Worm (Caenorhabditis elegans): ENCODE data around the gene jmjd-2.

Gene jmjd-2

DNA sequence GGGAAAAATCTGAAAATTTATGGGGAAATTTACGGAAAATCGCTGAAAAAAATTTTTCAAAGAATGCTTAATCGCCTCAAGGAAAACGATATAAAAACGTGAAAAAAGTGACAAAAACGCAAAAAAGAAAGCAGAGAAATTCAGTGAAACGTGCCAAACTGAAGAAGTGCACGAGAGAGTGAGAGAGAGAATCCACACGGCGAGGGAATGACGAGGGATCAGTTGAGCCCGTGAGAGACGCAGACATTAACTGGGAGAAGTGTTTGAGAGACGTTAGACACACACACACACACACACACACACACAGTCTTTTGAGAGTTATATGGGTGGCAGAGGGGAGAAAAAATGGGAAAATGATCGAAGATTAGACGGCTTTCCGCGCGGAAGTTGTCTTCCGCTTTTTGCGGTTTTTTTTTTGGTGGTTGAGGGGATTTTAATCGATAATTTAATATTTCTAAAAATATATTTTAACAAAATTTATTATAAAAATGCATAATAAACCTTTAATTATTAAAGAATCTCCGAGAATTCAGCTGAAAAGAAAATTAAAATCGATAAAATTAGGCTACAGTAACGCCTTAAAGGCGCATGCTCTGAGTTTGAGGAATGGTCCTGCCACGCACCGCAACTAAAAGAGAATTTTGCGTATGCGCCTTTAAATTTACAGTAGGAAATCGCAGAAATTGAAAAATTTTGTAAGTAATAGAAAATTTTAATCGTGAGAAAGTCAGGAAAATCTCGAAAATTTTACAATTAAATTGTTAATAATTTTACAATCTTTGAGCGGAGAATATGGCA lies 1.3 kb upstream of the jmjd-2 start (continued):
- TF ChIP-seq nhr-84 (tag; optimal IDR thresholded peaks at IDR 0.05) (no peak), ztf-11 (tag; optimal IDR thresholded peaks at IDR 0.05) (no peak), fos-1 (tag; optimal IDR thresholded peaks at IDR 0.05) (peak; percentile 53), unc-62 (GFP tag; optimal IDR thresholded peaks at IDR 0.05) (no peak), unc-30 (tag; optimal IDR thresholded peaks at IDR 0.05) (no peak), lir-3 (tag; optimal IDR thresholded peaks at IDR 0.05; ENCODE audit: poor library complexity) (no peak), ceh-8 (GFP tag; optimal IDR thresholded peaks at IDR 0.05) (no peak), swsn-7 (tag; optimal IDR thresholded peaks at IDR 0.05) (peak; percentile 56), mab-9 (GFP tag; IDR thresholded peaks at IDR 0.05) (no peak), Y116A8C.19 (tag; optimal IDR thresholded peaks at IDR 0.05; ENCODE audit: borderline replicate concordance) (no peak), hpl-2 (GFP tag; optimal IDR thresholded peaks at IDR 0.05) (no peak), ama-1 (optimal IDR thresholded peaks at IDR 0.05) (no peak), ztf-4 (tag; optimal IDR thresholded peaks at IDR 0.05) (no peak), ets-5 (GFP tag; IDR thresholded peaks at IDR 0.05) (no peak), nhr-77 (tag; optimal IDR thresholded peaks at IDR 0.05) (peak; percentile 46), lsy-2 (tag; optimal IDR thresholded peaks at IDR 0.05) (peak; percentile 56 to 72), pag-3 (tag; optimal IDR thresholded peaks at IDR 0.05; ENCODE audit: borderline replicate concordance, insufficient read depth) (no peak), C04F5.9 (tag; optimal IDR thresholded peaks at IDR 0.05) (no peak), hlh-4 (tag; optimal IDR thresholded peaks at IDR 0.05) (no peak), mdl-1 (tag; optimal IDR thresholded peaks at IDR 0.05) (peak in 1 of 2 experiments; percentile 76), C34B4.2 (tag; optimal IDR thresholded peaks at IDR 0.05) (no peak), fkh-4 (tag; optimal IDR thresholded peaks at IDR 0.05; ENCODE audit: borderline replicate concordance) (no peak), aly-2 (tag; optimal IDR thresholded peaks at IDR 0.05) (no peak), lin-13 (GFP tag; optimal IDR thresholded peaks at IDR 0.05) (peak; percentile 7), snpc-4 (tag; optimal IDR thresholded peaks at IDR 0.05) (peak; percentile 50), fkh-8 (tag; optimal IDR thresholded peaks at IDR 0.05) (peak; percentile 58), dsc-1 (tag; optimal IDR thresholded peaks at IDR 0.05) (peak; percentile 29), efl-1 (optimal IDR thresholded peaks at IDR 0.05) (peak; percentile 80 to 91), efl-1 (GFP tag; optimal IDR thresholded peaks at IDR 0.05 in 1 of 2) (peak; percentile 66 to 96), tbx-2 (tag; optimal IDR thresholded peaks at IDR 0.05) (peak; percentile 53), unc-86 (tag; optimal IDR thresholded peaks at IDR 0.05) (peak; percentile 33), nhr-90 (tag; optimal IDR thresholded peaks at IDR 0.05; ENCODE audit: poor library complexity) (no peak), snu-23 (GFP tag; optimal IDR thresholded peaks at IDR 0.05) (peak; percentile 76), aha-1 (tag; optimal IDR thresholded peaks at IDR 0.05) (peak; percentile 53), alr-1 (tag; optimal IDR thresholded peaks at IDR 0.05; ENCODE audit: borderline replicate concordance) (no peak), grh-1 (GFP tag; IDR thresholded peaks at IDR 0.05) (no peak), sptf-1 (tag; optimal IDR thresholded peaks at IDR 0.05) (no peak), pqm-1 (tag; optimal IDR thresholded peaks at IDR 0.05) (no peak), nhr-47 (tag; optimal IDR thresholded peaks at IDR 0.05) (peak; percentile 68), nhr-11 (tag; optimal IDR thresholded peaks at IDR 0.05) (no peak)

- TF ChIP-seq C34B4.2 (tag; optimal IDR thresholded peaks at IDR 0.05) (no peak), hlh-17 (GFP tag; optimal IDR thresholded peaks at IDR 0.05; ENCODE audit: borderline replicate concordance) (no peak), lin-14 (GFP tag; optimal IDR thresholded peaks at IDR 0.05) (no peak), grh-1 (GFP tag; IDR thresholded peaks at IDR 0.05) (no peak), dpl-1 (GFP tag; optimal IDR thresholded peaks at IDR 0.05) (no peak), sox-4 (tag; optimal IDR thresholded peaks at IDR 0.05) (no peak), sup-37 (GFP tag; optimal IDR thresholded peaks at IDR 0.05) (no peak)
These were observed 1.1 kb downstream of the jmjd-2 start for ce11 chrII:14242259-14242658.
